Fruit fly (Drosophila melanogaster) whole organism, pupa: ENCODE data around the gene Aplip1.

Experiments used
- CG10348 ChIP-seq: fragments of 200-800 bp; sonication (Bioruptor generic); IDR thresholded peaks from 2 replicates; pipeline ENCODE4 v1.3.6; 2022; ENCODE audit warnings: missing biosample characterization, missing genetic modification characterization
- CG12605 ChIP-seq: fragments of 200-800 bp; sonication (Bioruptor generic); IDR thresholded peaks from 2 replicates; pipeline ENCODE4 v1.3.6; 2022; ENCODE audit warnings: missing biosample characterization, missing genetic modification characterization
- CG13204 ChIP-seq: fragments of 200-800 bp; sonication (Bioruptor generic); optimal IDR thresholded peaks from 2 replicates; lab custom pipeline; 2018; ENCODE audit warnings: missing biosample characterization, mild to moderate bottlenecking, missing genetic modification characterization, moderate library complexity
- CG14655 ChIP-seq: fragments of 200-800 bp; sonication (Bioruptor generic); optimal IDR thresholded peaks from 3 replicates; lab custom pipeline; 2017; ENCODE audit warnings: mild to moderate bottlenecking, missing biosample characterization, missing genetic modification reagents, missing genetic modification characterization
- CG15710 ChIP-seq: fragments of 200-800 bp; sonication (Bioruptor generic); optimal IDR thresholded peaks from 2 replicates; lab custom pipeline; 2018; ENCODE audit warnings: missing biosample characterization, mild to moderate bottlenecking, missing genetic modification characterization, moderate library complexity
- CG17806 ChIP-seq: fragments of 200-800 bp; sonication (Bioruptor generic); optimal IDR thresholded peaks from 2 replicates; lab custom pipeline; 2018; ENCODE audit warnings: missing biosample characterization, mild to moderate bottlenecking, missing genetic modification characterization, moderate library complexity
- CG32121 ChIP-seq: fragments of 200-800 bp; sonication (Bioruptor generic); IDR thresholded peaks from 2 replicates; pipeline ENCODE4 v1.3.6; 2022; ENCODE audit warnings: missing biosample characterization, missing genetic modification characterization
- CG34367 ChIP-seq: fragments of 200-800 bp; sonication (Bioruptor generic); optimal IDR thresholded peaks from 2 replicates; lab custom pipeline; 2018; ENCODE audit warnings: missing biosample characterization, mild to moderate bottlenecking, missing genetic modification characterization
- CG4496 ChIP-seq: fragments of 200-800 bp; sonication (Bioruptor generic); IDR thresholded peaks from 3 replicates; pipeline ENCODE4 v1.3.6; 2022; ENCODE audit warnings: missing biosample characterization, missing genetic modification characterization
- CG8159 ChIP-seq: fragments of 200-800 bp; sonication (Bioruptor generic); optimal IDR thresholded peaks from 3 replicates; lab custom pipeline; 2018; ENCODE audit warnings: missing biosample characterization, mild to moderate bottlenecking, missing genetic modification characterization, moderate library complexity
- CG8301 ChIP-seq: fragments of 200-800 bp; sonication (Bioruptor generic); optimal IDR thresholded peaks from 2 replicates; lab custom pipeline; 2018; ENCODE audit warnings: missing biosample characterization, mild to moderate bottlenecking, missing genetic modification characterization
- CG9948 ChIP-seq: fragments of 200-800 bp; sonication (Bioruptor generic); optimal IDR thresholded peaks from 2 replicates; lab custom pipeline; 2018; ENCODE audit warnings: missing biosample characterization, mild to moderate bottlenecking, missing genetic modification characterization, moderate library complexity
- D1 ChIP-seq: fragments of 200-800 bp; sonication (Bioruptor generic); optimal IDR thresholded peaks from 2 replicates; lab custom pipeline; 2018; ENCODE audit warnings: missing biosample characterization, mild to moderate bottlenecking, missing genetic modification characterization, moderate library complexity
- EcR ChIP-seq: fragments of 200-800 bp; sonication (Bioruptor generic); optimal IDR thresholded peaks from 3 replicates; lab custom pipeline; 2019; ENCODE audit warnings: missing biosample characterization, missing genetic modification characterization, mild to moderate bottlenecking, moderate library complexity, missing genetic modification reagents
- Ets98B ChIP-seq: fragments of 200-800 bp; sonication (Bioruptor generic); IDR thresholded peaks from 2 replicates; pipeline ENCODE4 v1.3.6; 2022; ENCODE audit warnings: missing biosample characterization, missing genetic modification characterization
- Pif1A ChIP-seq: fragments of 200-800 bp; sonication (Bioruptor generic); optimal IDR thresholded peaks from 3 replicates; lab custom pipeline; 2016; ENCODE audit warnings: missing biosample characterization, missing genetic modification characterization
- Pif1B ChIP-seq: fragments of 200-800 bp; sonication (Bioruptor generic); optimal IDR thresholded peaks from 3 replicates; lab custom pipeline; 2016; ENCODE audit warnings: missing biosample characterization, missing genetic modification characterization
- Snoo ChIP-seq: fragments of 200-800 bp; sonication (Bioruptor generic); optimal IDR thresholded peaks from 3 replicates; lab custom pipeline; 2017; ENCODE audit warnings: missing biosample characterization, mild to moderate bottlenecking, missing genetic modification characterization, inconsistent platforms
- fd96Ca ChIP-seq: fragments of 200-800 bp; sonication (Bioruptor generic); IDR thresholded peaks from 3 replicates; pipeline ENCODE4 v1.3.6; 2022; ENCODE audit warnings: missing biosample characterization, missing genetic modification characterization
- gl ChIP-seq: fragments of 200-800 bp; sonication (Bioruptor generic); optimal IDR thresholded peaks from 2 replicates; lab custom pipeline; 2018; ENCODE audit warnings: missing biosample characterization, mild to moderate bottlenecking, missing genetic modification characterization
- rn ChIP-seq: fragments of 200-800 bp; sonication (Bioruptor generic); IDR thresholded peaks from 2 replicates; pipeline ENCODE4 v1.3.6; 2022; ENCODE audit warnings: missing biosample characterization, missing genetic modification characterization

The Aplip1 gene

dm6 chr3L:1204674-1205547 lies 8.8 kb downstream of the Aplip1 start, which contains the start of gene CG9119:
Gene CG9119, minus strand, starts transcription at chr3L:1204795.
- TF ChIP-seq Snoo (tag; lab: Kevin White, UChicago) (no peak), CG8301 (peak; percentile 30), CG32121 (GFP tag; lab: Robert Waterston, UW) (no peak), CG34367 (tag; lab: Kevin White, UChicago) (no peak), gl (no peak), CG13204 (GFP tag; lab: Kevin White, UChicago) (peak; percentile 21), CG17806 (tag; lab: Kevin White, UChicago) (peak; percentile 8), Pif1B (GFP tag; lab: Kevin White, UChicago) (no peak), CG10348 (no peak), CG12605 (no peak), CG8159 (peak; percentile 55), CG14655 (GFP tag; lab: Kevin White, UChicago) (peak; percentile 51), EcR (peak; percentile 82), CG9948 (tag; lab: Kevin White, UChicago) (peak; percentile 30), Pif1A (peak; percentile 6), rn (GFP tag; lab: Robert Waterston, UW) (no peak), CG15710 (tag; lab: Kevin White, UChicago) (peak; percentile 54), Ets98B (GFP tag; lab: Robert Waterston, UW) (no peak), CG4496 (GFP tag; lab: Robert Waterston, UW) (no peak), D1 (tag; lab: Kevin White, UChicago) (no peak), fd96Ca (GFP tag; lab: Robert Waterston, UW) (peak; percentile 38; the same call in 1 of the 3 replicates)

dm6 chr3L:1206682-1207421 lies 10.7 kb downstream of the Aplip1 start, which contains the start of gene LysB:
Gene LysB, plus strand, starts transcription at chr3L:1207371.
- TF ChIP-seq CG9948 (tag; lab: Kevin White, UChicago): no peak
- TF ChIP-seq CG13204 (GFP tag; lab: Kevin White, UChicago): no peak
- no peak for TF ChIP-seq CG15710 (tag; lab: Kevin White, UChicago)
- TF ChIP-seq CG17806 (tag; lab: Kevin White, UChicago): no peak
- no peak for TF ChIP-seq Snoo (tag; lab: Kevin White, UChicago)
- no peak for TF ChIP-seq fd96Ca (GFP tag; lab: Robert Waterston, UW)
- TF ChIP-seq CG32121 (GFP tag; lab: Robert Waterston, UW): no peak

dm6 chr3L:1208206-1208605 lies 12.1 kb downstream of the Aplip1 start:
- TF ChIP-seq CG8301: no peak
- no peak for TF ChIP-seq CG14655 (GFP tag; lab: Kevin White, UChicago)
- no peak for TF ChIP-seq D1 (tag; lab: Kevin White, UChicago)
- TF ChIP-seq CG15710 (tag; lab: Kevin White, UChicago): no peak
- peak; percentile 49; the same call in 1 of the 2 replicates for TF ChIP-seq Ets98B (GFP tag; lab: Robert Waterston, UW)
- no peak for TF ChIP-seq fd96Ca (GFP tag; lab: Robert Waterston, UW)
- TF ChIP-seq CG32121 (GFP tag; lab: Robert Waterston, UW): no peak
- TF ChIP-seq Snoo (tag; lab: Kevin White, UChicago): no peak
- TF ChIP-seq rn (GFP tag; lab: Robert Waterston, UW): no peak
- TF ChIP-seq CG34367 (tag; lab: Kevin White, UChicago): no peak
- no peak for TF ChIP-seq Pif1B (GFP tag; lab: Kevin White, UChicago)
- peak; percentile 51 for TF ChIP-seq EcR
- no peak for TF ChIP-seq CG17806 (tag; lab: Kevin White, UChicago)
- TF ChIP-seq CG12605: peak; percentile 20; the same call in 1 of the 2 replicates

dm6 chr3L:1211096-1211495 lies 15.0 kb downstream of the Aplip1 start, which contains the start of gene LysD:
Gene LysD, minus strand, starts transcription at chr3L:1211196.
- TF ChIP-seq CG8301 (no peak), Ets98B (GFP tag; lab: Robert Waterston, UW) (no peak), gl (no peak), CG34367 (tag; lab: Kevin White, UChicago) (no peak), D1 (tag; lab: Kevin White, UChicago) (no peak), CG17806 (tag; lab: Kevin White, UChicago) (no peak), EcR (no peak), Pif1A (no peak), CG14655 (GFP tag; lab: Kevin White, UChicago) (no peak), fd96Ca (GFP tag; lab: Robert Waterston, UW) (no peak), Pif1B (GFP tag; lab: Kevin White, UChicago) (no peak), CG4496 (GFP tag; lab: Robert Waterston, UW) (no peak), CG8159 (no peak), CG13204 (GFP tag; lab: Kevin White, UChicago) (no peak), CG12605 (no peak), rn (GFP tag; lab: Robert Waterston, UW) (no peak), CG10348 (no peak), CG15710 (tag; lab: Kevin White, UChicago) (no peak), CG32121 (GFP tag; lab: Robert Waterston, UW) (no peak), CG9948 (tag; lab: Kevin White, UChicago) (no peak)

dm6 chr3L:1212113-1212512 lies 16.0 kb downstream of the Aplip1 start:
- TF ChIP-seq CG10348 (no peak), CG15710 (tag; lab: Kevin White, UChicago) (no peak), D1 (tag; lab: Kevin White, UChicago) (no peak), CG14655 (GFP tag; lab: Kevin White, UChicago) (no peak), Ets98B (GFP tag; lab: Robert Waterston, UW) (no peak), Pif1A (no peak), Pif1B (GFP tag; lab: Kevin White, UChicago) (no peak), rn (GFP tag; lab: Robert Waterston, UW) (no peak), EcR (no peak), CG17806 (tag; lab: Kevin White, UChicago) (no peak), CG8159 (no peak), gl (no peak), CG9948 (tag; lab: Kevin White, UChicago) (no peak), CG4496 (GFP tag; lab: Robert Waterston, UW) (no peak), CG32121 (GFP tag; lab: Robert Waterston, UW) (no peak), CG34367 (tag; lab: Kevin White, UChicago) (no peak), fd96Ca (GFP tag; lab: Robert Waterston, UW) (no peak), CG12605 (no peak), CG8301 (no peak), Snoo (tag; lab: Kevin White, UChicago) (no peak)
- TF ChIP-seq, all 21 proteins: peak for 0
